Worm (Caenorhabditis elegans) whole organism, L1 larva: ENCODE results near the gene pals-23.

Source experiments
- C04F5.9 ChIP-seq: sonication (generic microtip); optimal IDR thresholded peaks from 2 replicates; lab custom pipeline; 2016; ENCODE audit warnings: missing genetic modification characterization, missing compliant biosample characterization
- egl-27 ChIP-seq, 2 experiments: fragments of 150-350 bp in 1 of 2; sonication (generic microtip); optimal IDR thresholded peaks; 3 replicates each; lab custom pipeline; 2017 to 2018; ENCODE audit warnings: missing biosample characterization in 2 of 2, missing genetic modification characterization in 2 of 2, missing genetic modification reagents in 2 of 2
- isw-1 ChIP-seq: fragments of 200-800 bp; sonication (Bioruptor generic); IDR thresholded peaks from 2 replicates; pipeline ENCODE4 v1.3.6; 2022; ENCODE audit warnings: missing genetic modification characterization, missing compliant biosample characterization
- lsy-2 ChIP-seq, 2 experiments: fragments of 150-350 bp; optimal IDR thresholded peaks; 2 replicates each; lab custom pipeline; 2014; ENCODE audit warnings: missing biosample characterization in 2 of 2, missing genetic modification characterization in 2 of 2
- nhr-84 ChIP-seq: sonication (generic microtip); optimal IDR thresholded peaks from 2 replicates; lab custom pipeline; 2017; ENCODE audit warnings: missing biosample characterization, missing genetic modification characterization
- nhr-90 ChIP-seq: sonication (generic microtip); optimal IDR thresholded peaks from 2 replicates; lab custom pipeline; 2016; ENCODE audit warnings: mild to moderate bottlenecking, missing genetic modification characterization, missing compliant biosample characterization; ENCODE audit not compliant: poor library complexity
- pag-3 ChIP-seq: sonication (generic microtip); optimal IDR thresholded peaks from 2 replicates; lab custom pipeline; 2017; ENCODE audit warnings: missing genetic modification characterization, mild to moderate bottlenecking, missing compliant biosample characterization, antibody characterized with exemption, borderline replicate concordance; ENCODE audit not compliant: insufficient read depth
- skn-1 ChIP-seq: fragments of 150-350 bp; optimal IDR thresholded peaks from 2 replicates; lab custom pipeline; 2014; ENCODE audit warnings: missing biosample characterization, missing genetic modification characterization
- tbx-2 ChIP-seq: sonication (generic microtip); optimal IDR thresholded peaks from 2 replicates; lab custom pipeline; 2016; ENCODE audit warnings: missing genetic modification characterization, missing compliant biosample characterization
- unc-62 ChIP-seq: fragments of 150-350 bp; optimal IDR thresholded peaks from 2 replicates; lab custom pipeline; 2014; ENCODE audit warnings: missing biosample characterization, missing genetic modification reagents, missing genetic modification characterization
- ztf-4 ChIP-seq: fragments of 150-350 bp; optimal IDR thresholded peaks from 2 replicates; lab custom pipeline; 2014; ENCODE audit warnings: missing biosample characterization, missing genetic modification characterization

- TF ChIP-seq skn-1 (no peak), isw-1 (no peak), tbx-2 (no peak), ztf-4 (no peak), egl-27 (tag; optimal IDR thresholded peaks at IDR 0.05; lab: Kevin White, UChicago) (no peak), unc-62 (GFP tag; lab: Kevin White, UChicago) (no peak), nhr-84 (tag; lab: Kevin White, UChicago) (no peak), nhr-90 (tag; lab: Kevin White, UChicago) (no peak), pag-3 (no peak), lsy-2 (tag; optimal IDR thresholded peaks at IDR 0.05; lab: Kevin White, UChicago) (no peak), C04F5.9 (tag; lab: Kevin White, UChicago) (no peak)
Observed at ce11 chrIII:132118-132517, 7.5 kb downstream of the pals-23 start, which contains the start of gene pals-22.
